Fruit fly (Drosophila melanogaster) whole organism, prepupa: ENCODE measurements around the gene CG12177.
A peak's percentile ranks its signal among the peaks of the same experiment; 100 is the strongest.

Experiments
- CG10631 ChIP-seq: fragments of 200-800 bp; sonication (Bioruptor generic); optimal IDR thresholded peaks from 2 replicates; lab custom pipeline; 2016; ENCODE audit warnings: missing biosample characterization, missing genetic modification characterization
- CG11294 ChIP-seq: fragments of 200-800 bp; sonication (Bioruptor generic); IDR thresholded peaks from 2 replicates; pipeline ENCODE4 v1.3.6; 2022; ENCODE audit warnings: missing biosample characterization, missing genetic modification characterization
- CG11762 ChIP-seq: fragments of 200-800 bp; sonication (Bioruptor generic); optimal IDR thresholded peaks from 3 replicates; lab custom pipeline; 2016; ENCODE audit warnings: missing biosample characterization, missing genetic modification characterization; ENCODE audit not compliant: insufficient read depth
- CG11902 ChIP-seq: fragments of 200-800 bp; sonication (Bioruptor generic); optimal IDR thresholded peaks from 3 replicates; lab custom pipeline; 2016; ENCODE audit warnings: missing biosample characterization, missing genetic modification characterization
- CG16779 ChIP-seq: fragments of 200-800 bp; sonication (Bioruptor generic); optimal IDR thresholded peaks from 3 replicates; lab custom pipeline; 2017; ENCODE audit warnings: missing biosample characterization, mild to moderate bottlenecking, missing genetic modification characterization
- CG3032 ChIP-seq: fragments of 200-800 bp; optimal IDR thresholded peaks from 2 replicates; lab custom pipeline; 2019; ENCODE audit warnings: missing biosample characterization, mild to moderate bottlenecking, missing genetic modification characterization, moderate library complexity
- CG32006 ChIP-seq: fragments of 200-800 bp; sonication (Bioruptor generic); optimal IDR thresholded peaks from 3 replicates; lab custom pipeline; 2017; ENCODE audit warnings: missing biosample characterization, mild to moderate bottlenecking, missing genetic modification characterization
- CG3919 ChIP-seq: fragments of 200-800 bp; sonication (Bioruptor generic); optimal IDR thresholded peaks from 3 replicates; lab custom pipeline; 2016; ENCODE audit warnings: missing biosample characterization, missing genetic modification characterization
- CG6163 ChIP-seq: fragments of 200-800 bp; sonication (Bioruptor generic); IDR thresholded peaks from 3 replicates; pipeline ENCODE4 v1.3.6; 2022; ENCODE audit warnings: missing biosample characterization, missing genetic modification characterization
- CG6276 ChIP-seq: fragments of 200-800 bp; sonication (Bioruptor generic); optimal IDR thresholded peaks from 2 replicates; lab custom pipeline; 2017; ENCODE audit warnings: missing biosample characterization, mild to moderate bottlenecking, missing genetic modification characterization
- CG6792 ChIP-seq: fragments of 200-800 bp; sonication (Bioruptor generic); optimal IDR thresholded peaks from 3 replicates; lab custom pipeline; 2016; ENCODE audit warnings: missing biosample characterization, missing genetic modification characterization
- CG6808 ChIP-seq: fragments of 200-800 bp; sonication (Bioruptor generic); optimal IDR thresholded peaks from 3 replicates; lab custom pipeline; 2017; ENCODE audit warnings: missing biosample characterization, missing genetic modification characterization, mild to moderate bottlenecking, moderate library complexity, missing genetic modification reagents
- CG6854 ChIP-seq: fragments of 200-800 bp; sonication (Bioruptor generic); optimal IDR thresholded peaks from 2 replicates; lab custom pipeline; 2017; ENCODE audit warnings: missing biosample characterization, mild to moderate bottlenecking, missing genetic modification characterization
- CG7368 ChIP-seq: fragments of 200-800 bp; sonication (Bioruptor generic); optimal IDR thresholded peaks from 3 replicates; lab custom pipeline; 2016; ENCODE audit warnings: missing biosample characterization, missing genetic modification characterization
- CG8119 ChIP-seq: fragments of 200-800 bp; sonication (Bioruptor generic); IDR thresholded peaks from 3 replicates; pipeline ENCODE4 v1.3.6; 2022; ENCODE audit warnings: missing biosample characterization, missing genetic modification characterization
- CG8632 ChIP-seq: fragments of 200-800 bp; sonication (Bioruptor generic); optimal IDR thresholded peaks from 3 replicates; lab custom pipeline; 2016; ENCODE audit warnings: missing biosample characterization, missing genetic modification characterization
- CG9139 ChIP-seq: fragments of 200-800 bp; sonication (Bioruptor generic); optimal IDR thresholded peaks from 3 replicates; lab custom pipeline; 2017; ENCODE audit warnings: missing biosample characterization, mild to moderate bottlenecking, missing genetic modification characterization
- Eip75B ChIP-seq: fragments of 200-800 bp; sonication (Bioruptor generic); optimal IDR thresholded peaks from 3 replicates; lab custom pipeline; 2016; ENCODE audit warnings: missing biosample characterization, missing genetic modification characterization
- Eip78C ChIP-seq: fragments of 200-800 bp; sonication (Bioruptor generic); peaks from one replicate; lab custom pipeline; 2016; ENCODE audit warnings: missing biosample characterization, missing genetic modification characterization
- Ets96B ChIP-seq: fragments of 200-800 bp; optimal IDR thresholded peaks from 2 replicates; lab custom pipeline; 2019; ENCODE audit warnings: missing biosample characterization, mild to moderate bottlenecking, missing genetic modification characterization, moderate library complexity
- Gug ChIP-seq: fragments of 200-800 bp; sonication (Bioruptor generic); IDR thresholded peaks from 2 replicates; pipeline ENCODE4 v1.3.6; 2022; ENCODE audit warnings: missing biosample characterization, missing genetic modification characterization
- Hr38 ChIP-seq: sonication (Bioruptor generic); optimal IDR thresholded peaks from 2 replicates; lab custom pipeline; 2016; ENCODE audit warnings: missing biosample characterization, missing genetic modification characterization
- Hr39 ChIP-seq: fragments of 200-800 bp; sonication (Bioruptor generic); optimal IDR thresholded peaks from 2 replicates; lab custom pipeline; 2016; ENCODE audit warnings: missing biosample characterization, missing genetic modification characterization
- Lpt ChIP-seq: fragments of 200-800 bp; sonication (Bioruptor generic); optimal IDR thresholded peaks from 3 replicates; lab custom pipeline; 2016; ENCODE audit warnings: missing biosample characterization, missing genetic modification characterization
- Met ChIP-seq: fragments of 200-800 bp; sonication (Bioruptor generic); optimal IDR thresholded peaks from 3 replicates; lab custom pipeline; 2016; ENCODE audit warnings: missing biosample characterization, missing genetic modification characterization
- OdsH ChIP-seq: fragments of 200-800 bp; sonication (Bioruptor generic); optimal IDR thresholded peaks from 3 replicates; lab custom pipeline; 2016; ENCODE audit warnings: missing biosample characterization, missing genetic modification characterization
- Smox ChIP-seq: fragments of 200-800 bp; sonication (Bioruptor generic); optimal IDR thresholded peaks from 3 replicates; lab custom pipeline; 2016; ENCODE audit warnings: missing biosample characterization, missing genetic modification characterization
- Sox102F ChIP-seq: fragments of 200-800 bp; sonication (Bioruptor generic); optimal IDR thresholded peaks from 2 replicates; lab custom pipeline; 2016; ENCODE audit warnings: missing biosample characterization, mild to moderate bottlenecking, missing genetic modification characterization
- Sox15 ChIP-seq: fragments of 200-800 bp; sonication (Bioruptor generic); optimal IDR thresholded peaks from 3 replicates; lab custom pipeline; 2016; ENCODE audit warnings: missing biosample characterization, missing genetic modification characterization
- achi ChIP-seq: fragments of 200-800 bp; sonication (Bioruptor generic); optimal IDR thresholded peaks from 3 replicates; lab custom pipeline; 2016; ENCODE audit warnings: missing biosample characterization, missing genetic modification characterization
- acj6 ChIP-seq: fragments of 200-800 bp; sonication (Bioruptor generic); optimal IDR thresholded peaks from 3 replicates; lab custom pipeline; 2016; ENCODE audit warnings: missing biosample characterization, missing genetic modification characterization
- cyc ChIP-seq: fragments of 200-800 bp; sonication (Bioruptor generic); optimal IDR thresholded peaks from 3 replicates; lab custom pipeline; 2016; ENCODE audit warnings: missing biosample characterization, missing genetic modification characterization
- dac ChIP-seq: fragments of 200-800 bp; sonication (Bioruptor generic); optimal IDR thresholded peaks from 2 replicates; lab custom pipeline; 2017; ENCODE audit warnings: missing biosample characterization, mild to moderate bottlenecking, missing genetic modification characterization
- dsx ChIP-seq: fragments of 200-800 bp; optimal IDR thresholded peaks from 3 replicates; lab custom pipeline; 2019; ENCODE audit warnings: missing biosample characterization, mild to moderate bottlenecking, missing genetic modification characterization, moderate library complexity; ENCODE audit not compliant: poor library complexity, severe bottlenecking
- esn ChIP-seq: fragments of 200-800 bp; sonication (Bioruptor generic); optimal IDR thresholded peaks from 2 replicates; lab custom pipeline; 2016; ENCODE audit warnings: missing biosample characterization, mild to moderate bottlenecking, missing genetic modification characterization, moderate library complexity
- fd59A ChIP-seq: fragments of 200-800 bp; sonication (Bioruptor generic); optimal IDR thresholded peaks from 2 replicates; lab custom pipeline; 2017; ENCODE audit warnings: missing biosample characterization, mild to moderate bottlenecking, missing genetic modification characterization, missing genetic modification reagents
- fkh ChIP-seq: fragments of 200-800 bp; sonication (Bioruptor generic); optimal IDR thresholded peaks from 3 replicates; lab custom pipeline; 2017; ENCODE audit warnings: missing biosample characterization, mild to moderate bottlenecking, missing genetic modification characterization, moderate library complexity
- lz ChIP-seq: fragments of 200-800 bp; sonication (Bioruptor generic); optimal IDR thresholded peaks from 3 replicates; lab custom pipeline; 2016; ENCODE audit warnings: missing biosample characterization, missing genetic modification characterization
- pdm3 ChIP-seq: fragments of 200-800 bp; sonication (Bioruptor generic); optimal IDR thresholded peaks from 3 replicates; lab custom pipeline; 2016; ENCODE audit warnings: missing biosample characterization, missing genetic modification characterization
- ss ChIP-seq, 2 experiments: fragments of 200-800 bp; sonication (Bioruptor generic); optimal IDR thresholded peaks; 2 replicates in 1 of 2; 3 replicates in 1 of 2; lab custom pipeline; 2017 to 2018; ENCODE audit warnings: mild to moderate bottlenecking in 2 of 2, missing biosample characterization in 2 of 2, missing genetic modification characterization in 2 of 2, moderate library complexity in 1 of 2
- svp ChIP-seq: fragments of 200-800 bp; sonication (Bioruptor generic); peaks from one replicate; lab custom pipeline; 2016; ENCODE audit warnings: missing biosample characterization, missing genetic modification characterization
- topi ChIP-seq: fragments of 200-800 bp; sonication (Bioruptor generic); optimal IDR thresholded peaks from 3 replicates; lab custom pipeline; 2016; ENCODE audit warnings: missing biosample characterization, missing genetic modification characterization

CG12177 gene

dm6 chrX:13680262-13680661 is at the start of gene CG12177:
TSS of gene CG12177 (minus strand) at chrX:13680500.
- TF ChIP-seq CG6276 (GFP tag; lab: Kevin White, UChicago): no peak
- TF ChIP-seq Eip78C (GFP tag; lab: Kevin White, UChicago): peak; percentile 48
- no peak for TF ChIP-seq Ets96B (tag; lab: Kevin White, UChicago)

- no peak for TF ChIP-seq Eip75B
- no peak for TF ChIP-seq ss (GFP tag; optimal IDR thresholded peaks at IDR 0.05; lab: Kevin White, UChicago)
- TF ChIP-seq pdm3 (GFP tag; lab: Kevin White, UChicago): no peak
- TF ChIP-seq fd59A (GFP tag; lab: Kevin White, UChicago): no peak
- TF ChIP-seq achi (GFP tag; lab: Kevin White, UChicago): no peak
Measured at dm6 chrX:13721934-13722333, 41.6 kb upstream of the CG12177 start, which contains the start of the genes Mrgn1 and mus101. TSS of gene Mrgn1 (minus strand) at chrX:13721977. TSS of gene mus101 (plus strand) at chrX:13722246.

dm6 chrX:13717982-13718402 is 37.7 kb upstream of the CG12177 start, which contains the start of gene Nadsyn:
TSS of gene Nadsyn (minus strand) at chrX:13718285.
- TF ChIP-seq Eip78C (GFP tag; lab: Kevin White, UChicago) (peak; percentile 46), CG6792 (no peak), dac (GFP tag; lab: Kevin White, UChicago) (no peak), esn (GFP tag; lab: Kevin White, UChicago) (peak; percentile 30), CG11902 (GFP tag; lab: Kevin White, UChicago) (no peak)

dm6 chrX:13699666-13700065 is 19.4 kb upstream of the CG12177 start:
- TF ChIP-seq Met (GFP tag; lab: Kevin White, UChicago): no peak
- TF ChIP-seq CG6792: no peak
- TF ChIP-seq lz: no peak
- TF ChIP-seq topi (GFP tag; lab: Kevin White, UChicago): no peak
- TF ChIP-seq CG11294: no peak

- no peak for TF ChIP-seq ss (GFP tag; optimal IDR thresholded peaks at IDR 0.05; lab: Kevin White, UChicago)
- TF ChIP-seq acj6 (GFP tag; lab: Kevin White, UChicago): no peak
- no peak for TF ChIP-seq Sox102F (GFP tag; lab: Kevin White, UChicago)
- TF ChIP-seq CG10631 (GFP tag; lab: Kevin White, UChicago): no peak
- TF ChIP-seq Hr38: no peak
- TF ChIP-seq lz: no peak
- TF ChIP-seq CG16779: no peak
- TF ChIP-seq OdsH (GFP tag; lab: Kevin White, UChicago): no peak
- no peak for TF ChIP-seq dsx (GFP tag; lab: Kevin White, UChicago)
- no peak for TF ChIP-seq CG11762 (GFP tag; lab: Kevin White, UChicago)
- TF ChIP-seq CG6808: no peak
- TF ChIP-seq Lpt (GFP tag; lab: Kevin White, UChicago): no peak
- TF ChIP-seq CG3032: no peak
- TF ChIP-seq CG8119 (GFP tag; lab: Robert Waterston, UW): peak; percentile 41; the same call in 1 of the 3 replicates
- TF ChIP-seq CG3919 (GFP tag; lab: Kevin White, UChicago): no peak
- no peak for TF ChIP-seq dac (GFP tag; lab: Kevin White, UChicago)
- peak; percentile 24; the same call in 1 of the 3 replicates for TF ChIP-seq CG6163 (GFP tag; lab: Robert Waterston, UW)
- no peak for TF ChIP-seq CG6276 (GFP tag; lab: Kevin White, UChicago)
- no peak for TF ChIP-seq CG6854 (GFP tag; lab: Kevin White, UChicago)
- no peak for TF ChIP-seq Hr39 (GFP tag; lab: Kevin White, UChicago)
- no peak for TF ChIP-seq Sox15
- peak; percentile 55 for TF ChIP-seq Gug (GFP tag; lab: Robert Waterston, UW)
- TF ChIP-seq fd59A (GFP tag; lab: Kevin White, UChicago): no peak
- no peak for TF ChIP-seq Smox (GFP tag; lab: Kevin White, UChicago)
- no peak for TF ChIP-seq CG7368
- TF ChIP-seq CG9139 (GFP tag; lab: Kevin White, UChicago): no peak
- TF ChIP-seq pdm3 (GFP tag; lab: Kevin White, UChicago): peak; percentile 4
- no peak for TF ChIP-seq fkh (GFP tag; lab: Kevin White, UChicago)
- no peak for TF ChIP-seq Eip78C (GFP tag; lab: Kevin White, UChicago)
- TF ChIP-seq topi (GFP tag; lab: Kevin White, UChicago): no peak
- TF ChIP-seq CG32006 (GFP tag; lab: Kevin White, UChicago): peak; percentile 50
- TF ChIP-seq svp (GFP tag; lab: Kevin White, UChicago): no peak
- TF ChIP-seq CG8632 (GFP tag; lab: Kevin White, UChicago): no peak
- TF ChIP-seq cyc (GFP tag; lab: Kevin White, UChicago): no peak
Measured at dm6 chrX:13698717-13699427, 18.6 kb upstream of the CG12177 start.
